Fruit fly (Drosophila melanogaster) S2 (cell line): ENCODE results near the gene Kif3C.

Source experiments
- CG8478 ChIP-seq: fragments of >200 bp; optimal IDR thresholded peaks from 2 replicates; lab custom pipeline; 2018
- CTCF ChIP-seq, 2 experiments: fragments of >200 bp; optimal IDR thresholded peaks; 2 replicates each; lab custom pipeline; 2018

The Kif3C gene

DNA sequence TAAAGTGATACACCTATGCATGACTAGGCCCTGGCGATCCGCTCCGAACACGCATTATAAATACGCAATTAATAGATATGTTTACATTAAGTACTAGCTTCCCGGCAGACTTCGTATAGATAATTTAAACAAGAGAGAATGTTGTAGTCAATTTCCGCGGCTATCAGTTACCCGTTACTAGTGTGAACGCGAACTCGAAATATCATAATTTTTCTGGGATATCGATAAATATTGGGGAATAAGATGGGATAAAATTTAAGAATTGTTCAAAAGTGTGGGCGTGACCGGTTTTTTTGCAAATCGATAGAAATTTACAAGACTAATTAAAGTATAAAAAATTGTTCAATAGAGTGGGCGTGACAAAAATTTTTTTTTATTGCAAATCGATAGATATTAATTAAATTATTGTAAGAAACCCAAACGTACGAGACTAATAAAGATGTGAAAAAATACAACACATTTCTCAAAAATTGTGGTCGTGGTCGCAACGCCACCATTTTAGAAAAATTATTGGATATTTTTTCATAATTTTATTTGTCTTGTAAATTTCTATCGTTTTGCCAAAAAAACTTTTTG lies 788 bp downstream of the Kif3C start:
- TF ChIP-seq CG8478 (lab: Kevin White, UChicago) (no peak), CTCF (optimal IDR thresholded peaks at IDR 0.05; lab: Kevin White, UChicago) (no peak)

- no peak for TF ChIP-seq CG8478 (lab: Kevin White, UChicago)
- no peak for TF ChIP-seq CTCF (optimal IDR thresholded peaks at IDR 0.05; lab: Kevin White, UChicago)
Measured at dm6 chr4:1156278-1156677, 9.0 kb downstream of the Kif3C start.

DNA sequence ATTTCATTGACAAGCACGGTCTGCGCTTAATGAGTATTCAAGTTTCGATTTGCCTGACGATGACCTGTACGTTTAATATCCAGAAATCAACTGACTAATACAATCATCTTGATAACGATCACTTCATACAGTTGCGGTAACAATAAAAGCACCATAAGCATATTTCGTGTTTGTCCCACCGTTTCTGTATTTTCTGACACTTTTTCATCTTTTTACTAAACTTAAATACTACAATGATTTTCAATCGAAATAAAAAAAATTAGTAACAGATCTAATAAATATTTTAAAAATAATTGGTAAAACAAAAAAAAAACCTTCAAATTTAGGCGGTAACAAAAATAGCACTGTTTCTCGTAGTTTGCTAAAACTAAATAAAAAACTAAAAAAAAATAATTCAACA lies 14.8 kb downstream of the Kif3C start, which contains the start of gene CG32017:
CG32017 (minus strand) TSS at position 101 of the 400 bp plus-strand sequence.
- no peak for TF ChIP-seq CG8478 (lab: Kevin White, UChicago)
- TF ChIP-seq CTCF (optimal IDR thresholded peaks at IDR 0.05; lab: Kevin White, UChicago) = no peak

- TF ChIP-seq CTCF (optimal IDR thresholded peaks at IDR 0.05; lab: Kevin White, UChicago) (no peak), CG8478 (lab: Kevin White, UChicago) (no peak)
Measured at dm6 chr4:1175156-1175555, 27.9 kb downstream of the Kif3C start.

DNA sequence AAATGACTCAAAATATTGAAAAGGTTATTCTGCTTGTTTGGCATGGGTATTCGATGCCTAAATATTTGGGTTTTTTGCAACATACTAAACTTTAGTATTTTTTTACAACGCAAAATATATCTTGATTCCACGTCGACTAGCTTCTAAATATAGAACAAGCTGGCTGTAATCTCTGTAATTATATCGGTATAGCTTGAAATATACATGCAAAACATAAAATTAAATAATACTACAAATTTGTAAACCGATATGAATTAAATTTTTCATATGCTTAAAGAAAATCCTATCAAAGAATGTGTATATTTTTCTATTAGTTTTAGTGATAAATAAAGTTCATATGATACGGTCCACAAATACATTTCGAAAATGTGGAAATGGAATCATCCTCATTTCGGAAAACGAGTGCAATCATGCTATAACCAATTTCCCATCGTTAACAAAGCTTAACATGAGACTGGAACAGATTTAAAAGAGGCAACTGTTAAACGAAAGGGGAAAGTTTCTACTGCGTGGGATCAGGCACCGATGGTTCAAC lies 34.4 kb downstream of the Kif3C start, which contains the start of gene pho:
pho (minus strand) TSS at position 38 of the 535 bp plus-strand sequence.
- TF ChIP-seq CTCF (optimal IDR thresholded peaks at IDR 0.05; lab: Kevin White, UChicago) (no peak), CG8478 (lab: Kevin White, UChicago) (no peak)

DNA sequence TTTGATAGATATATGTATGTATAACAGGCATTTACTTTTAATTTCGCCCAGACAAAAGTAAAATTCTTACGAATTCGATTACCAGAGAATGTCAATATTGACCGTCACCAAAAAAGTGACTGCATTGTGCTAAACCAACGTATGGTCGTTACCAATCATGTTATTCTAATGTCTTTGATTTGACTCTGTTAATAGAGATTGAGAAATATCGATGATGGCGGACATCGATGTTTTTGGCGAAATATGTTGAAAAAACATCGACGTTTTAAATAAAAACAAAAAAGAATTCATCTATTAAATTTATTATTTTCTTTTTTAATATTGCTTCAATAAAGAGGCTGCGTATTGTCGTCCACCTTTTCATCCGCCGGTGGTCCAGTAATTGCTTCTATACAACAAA lies 35.5 kb downstream of the Kif3C start:
- no peak for TF ChIP-seq CTCF (optimal IDR thresholded peaks at IDR 0.05; lab: Kevin White, UChicago)

- TF ChIP-seq CTCF (optimal IDR thresholded peaks at IDR 0.05; lab: Kevin White, UChicago) (no peak), CG8478 (lab: Kevin White, UChicago) (no peak)
Measured at dm6 chr4:1185468-1185867, 38.2 kb downstream of the Kif3C start, which contains the start of gene CG33521. Gene CG33521, plus strand, starts transcription at chr4:1185768.

- TF ChIP-seq CG8478 (lab: Kevin White, UChicago) (no peak), CTCF (optimal IDR thresholded peaks at IDR 0.05; lab: Kevin White, UChicago) (no peak)
Measured at dm6 chr4:1186828-1187227, 39.6 kb downstream of the Kif3C start.

- no peak for TF ChIP-seq CG8478 (lab: Kevin White, UChicago)
- TF ChIP-seq CTCF (optimal IDR thresholded peaks at IDR 0.05; lab: Kevin White, UChicago) = no peak
Measured at dm6 chr4:1191630-1192029, 44.4 kb downstream of the Kif3C start.

DNA sequence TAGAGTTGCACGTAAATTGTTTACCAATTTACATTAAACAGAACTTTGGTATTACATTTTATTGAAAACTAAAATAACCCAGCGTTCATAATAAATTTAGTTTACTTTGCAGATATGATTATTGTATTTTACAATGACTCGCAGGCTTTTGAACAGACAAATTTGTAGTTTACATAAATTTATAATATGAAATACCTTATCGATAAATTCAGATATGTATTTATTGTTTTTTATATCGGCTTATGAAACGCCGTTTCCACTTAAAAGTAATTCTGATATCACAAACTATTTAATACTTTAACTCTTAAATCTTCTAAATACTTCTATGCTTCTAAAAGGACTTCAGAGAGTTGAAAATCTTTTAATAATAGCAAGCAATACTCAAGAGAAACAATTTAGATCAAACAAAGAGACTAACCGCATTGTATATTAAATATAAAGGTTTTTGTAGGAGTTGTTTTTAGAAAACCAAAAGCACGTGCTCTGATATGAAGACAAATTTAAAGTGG lies 49.4 kb downstream of the Kif3C start, which contains the start of gene PIP4K:
PIP4K (minus strand) TSS at position 196 of the 509 bp plus-strand sequence.
- no peak for TF ChIP-seq CG8478 (lab: Kevin White, UChicago)
- no peak for TF ChIP-seq CTCF (optimal IDR thresholded peaks at IDR 0.05; lab: Kevin White, UChicago)

DNA sequence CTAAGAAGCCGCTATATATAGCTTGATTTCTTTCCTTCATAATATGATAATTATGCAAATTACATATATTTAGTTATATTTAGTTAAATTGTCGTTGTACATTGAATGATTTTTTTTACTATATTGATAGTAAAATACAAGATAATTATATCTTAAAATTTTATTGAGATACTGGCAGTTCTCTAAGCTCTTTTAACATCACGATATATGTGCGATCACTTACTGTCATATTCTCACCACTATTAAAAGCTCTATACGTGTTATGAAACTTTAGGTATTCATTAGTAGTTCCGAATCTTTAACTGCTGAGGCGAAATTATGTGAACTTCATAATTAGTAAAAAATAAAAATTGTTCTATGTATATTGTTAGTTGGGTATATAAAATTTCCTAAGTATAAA lies 51.3 kb downstream of the Kif3C start, which contains the start of gene Mitf:
Mitf (plus strand) TSS at position 254 of the 400 bp plus-strand sequence.
- TF ChIP-seq CG8478 (lab: Kevin White, UChicago) = no peak
- TF ChIP-seq CTCF (optimal IDR thresholded peaks at IDR 0.05; lab: Kevin White, UChicago) = no peak

DNA sequence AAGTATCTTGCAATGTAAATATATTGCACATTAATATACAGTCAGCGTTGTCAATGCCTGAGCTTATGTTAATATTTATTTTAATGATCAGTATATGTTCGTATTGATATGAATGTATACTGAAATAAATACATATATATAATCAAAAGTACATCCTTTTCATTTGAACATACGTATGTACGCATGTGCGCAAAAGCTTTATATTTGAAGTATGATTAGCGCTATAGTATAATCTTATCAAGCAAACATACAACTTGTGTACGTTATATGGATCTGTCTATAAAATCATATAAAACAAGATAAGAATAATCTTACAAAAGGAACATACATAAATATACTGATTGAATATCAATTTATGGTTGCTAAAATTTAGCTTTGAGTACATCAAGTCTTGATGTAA lies 51.9 kb downstream of the Kif3C start:
- TF ChIP-seq CTCF (optimal IDR thresholded peaks at IDR 0.05; lab: Kevin White, UChicago) = no peak
- no peak for TF ChIP-seq CG8478 (lab: Kevin White, UChicago)
